Worm (Caenorhabditis elegans) whole organism, L2 larva: ENCODE results near the gene pges-2.

Experiments
- C34F6.9 ChIP-seq: fragments of 150-350 bp; optimal IDR thresholded peaks from 2 replicates; lab custom pipeline; 2014; ENCODE audit warnings: missing biosample characterization, missing genetic modification characterization
- F13H6.1 ChIP-seq: sonication (generic microtip); optimal IDR thresholded peaks from 2 replicates; lab custom pipeline; 2016; ENCODE audit warnings: missing genetic modification characterization, missing compliant biosample characterization
- R02D3.7 ChIP-seq: fragments of 150-350 bp; optimal IDR thresholded peaks from 2 replicates; lab custom pipeline; 2014; ENCODE audit warnings: missing biosample characterization, missing genetic modification characterization
- Y55F3AM.14 ChIP-seq: fragments of 200-800 bp; sonication (Bioruptor generic); optimal IDR thresholded peaks from 2 replicates; lab custom pipeline; 2018; ENCODE audit warnings: mild to moderate bottlenecking, missing genetic modification characterization, missing compliant biosample characterization
- ZK546.5 ChIP-seq: sonication (generic microtip); optimal IDR thresholded peaks from 2 replicates; lab custom pipeline; 2017; ENCODE audit warnings: missing biosample characterization, missing genetic modification characterization
- alr-1 ChIP-seq: fragments of 150-350 bp; optimal IDR thresholded peaks from 2 replicates; lab custom pipeline; 2014; ENCODE audit warnings: missing biosample characterization, missing genetic modification characterization
- aly-2 ChIP-seq: fragments of 150-350 bp; optimal IDR thresholded peaks from 2 replicates; lab custom pipeline; 2014; ENCODE audit warnings: missing biosample characterization, missing genetic modification characterization
- ama-1 ChIP-seq: fragments of 150-350 bp; optimal IDR thresholded peaks from 2 replicates; lab custom pipeline; 2018; ENCODE audit warnings: inconsistent platforms
- blmp-1 ChIP-seq: sonication (generic microtip); optimal IDR thresholded peaks from 2 replicates; lab custom pipeline; 2017; ENCODE audit warnings: missing genetic modification characterization, mild to moderate bottlenecking, missing compliant biosample characterization, antibody characterized with exemption, moderate library complexity; ENCODE audit not compliant: insufficient read depth
- ceh-16 ChIP-seq: fragments of 150-350 bp; optimal IDR thresholded peaks from 2 replicates; lab custom pipeline; 2014; ENCODE audit warnings: missing biosample characterization, missing genetic modification characterization
- ceh-82 ChIP-seq: fragments of 150-350 bp; optimal IDR thresholded peaks from 2 replicates; lab custom pipeline; 2014; ENCODE audit warnings: missing biosample characterization, missing genetic modification characterization
- crh-2 ChIP-seq: sonication (generic microtip); optimal IDR thresholded peaks from 2 replicates; lab custom pipeline; 2017; ENCODE audit warnings: missing biosample characterization, missing genetic modification characterization
- dmd-4 ChIP-seq: sonication (generic microtip); optimal IDR thresholded peaks from 2 replicates; lab custom pipeline; 2017; ENCODE audit warnings: missing biosample characterization, missing genetic modification characterization
- elt-1 ChIP-seq: fragments of 150-350 bp; optimal IDR thresholded peaks from 2 replicates; lab custom pipeline; 2014; ENCODE audit warnings: missing biosample characterization, missing genetic modification characterization
- elt-3 ChIP-seq: sonication (generic microtip); optimal IDR thresholded peaks from 2 replicates; lab custom pipeline; 2017; ENCODE audit warnings: missing biosample characterization, missing genetic modification characterization
- fos-1 ChIP-seq: fragments of 150-350 bp; optimal IDR thresholded peaks from 2 replicates; lab custom pipeline; 2014; ENCODE audit warnings: missing biosample characterization, missing genetic modification characterization
- gmeb-1 ChIP-seq: fragments of 150-350 bp; optimal IDR thresholded peaks from 2 replicates; lab custom pipeline; 2014; ENCODE audit warnings: missing biosample characterization, missing genetic modification characterization
- lin-11 ChIP-seq: fragments of 150-350 bp; sonication (generic microtip); optimal IDR thresholded peaks from 2 replicates; lab custom pipeline; 2014; ENCODE audit warnings: missing biosample characterization, missing genetic modification characterization, inconsistent platforms, mixed read lengths
- lin-13 ChIP-seq: fragments of 150-350 bp; optimal IDR thresholded peaks from 2 replicates; lab custom pipeline; 2014; ENCODE audit warnings: missing biosample characterization, missing genetic modification reagents, missing genetic modification characterization
- lin-39 ChIP-seq: fragments of 150-350 bp; optimal IDR thresholded peaks from 2 replicates; lab custom pipeline; 2014; ENCODE audit warnings: missing biosample characterization, missing genetic modification reagents, missing genetic modification characterization
- lsy-2 ChIP-seq, 2 experiments: fragments of 150-350 bp in 1 of 2; sonication (generic microtip) in 1 of 2; optimal IDR thresholded peaks; 2 replicates each; lab custom pipeline; 2014 to 2017; ENCODE audit warnings: missing biosample characterization in 2 of 2, missing genetic modification characterization in 2 of 2
- mab-5 ChIP-seq: fragments of 150-350 bp; optimal IDR thresholded peaks from 2 replicates; lab custom pipeline; 2014; ENCODE audit warnings: missing biosample characterization, missing genetic modification characterization
- mdl-1 ChIP-seq, 2 experiments: fragments of 150-350 bp in 1 of 2; sonication (generic microtip) in 1 of 2; optimal IDR thresholded peaks; 2 replicates each; lab custom pipeline; 2017; ENCODE audit warnings: missing biosample characterization in 2 of 2, missing genetic modification characterization in 2 of 2
- nhr-10 ChIP-seq: sonication (generic microtip); optimal IDR thresholded peaks from 2 replicates; lab custom pipeline; 2017; ENCODE audit warnings: missing biosample characterization, missing genetic modification characterization
- nhr-11 ChIP-seq: fragments of 150-350 bp; optimal IDR thresholded peaks from 2 replicates; lab custom pipeline; 2014; ENCODE audit warnings: missing biosample characterization, missing genetic modification characterization
- nhr-12 ChIP-seq: fragments of 150-350 bp; optimal IDR thresholded peaks from 2 replicates; lab custom pipeline; 2014; ENCODE audit warnings: missing biosample characterization, missing genetic modification characterization
- nhr-129 ChIP-seq: fragments of 150-350 bp; optimal IDR thresholded peaks from 2 replicates; lab custom pipeline; 2014; ENCODE audit warnings: missing biosample characterization, missing genetic modification characterization
- nhr-21 ChIP-seq: fragments of 150-350 bp; optimal IDR thresholded peaks from 2 replicates; lab custom pipeline; 2014; ENCODE audit warnings: missing biosample characterization, missing genetic modification characterization
- nhr-23 ChIP-seq: fragments of 150-350 bp; optimal IDR thresholded peaks from 2 replicates; lab custom pipeline; 2014; ENCODE audit warnings: missing biosample characterization, missing genetic modification reagents, missing genetic modification characterization
- nhr-237 ChIP-seq: fragments of 150-350 bp; optimal IDR thresholded peaks from 2 replicates; lab custom pipeline; 2014; ENCODE audit warnings: missing biosample characterization, missing genetic modification characterization
- nhr-25 ChIP-seq: fragments of 150-350 bp; sonication (generic microtip); optimal IDR thresholded peaks from 3 replicates; lab custom pipeline; 2014; ENCODE audit warnings: missing biosample characterization, missing genetic modification characterization
- nhr-6 ChIP-seq: fragments of 150-350 bp; optimal IDR thresholded peaks from 2 replicates; lab custom pipeline; 2014; ENCODE audit warnings: missing biosample characterization, missing genetic modification characterization
- nhr-77 ChIP-seq: fragments of 150-350 bp; optimal IDR thresholded peaks from 2 replicates; lab custom pipeline; 2014; ENCODE audit warnings: missing biosample characterization, missing genetic modification characterization
- peb-1 ChIP-seq: fragments of 150-350 bp; optimal IDR thresholded peaks from 2 replicates; lab custom pipeline; 2014; ENCODE audit warnings: missing biosample characterization, missing genetic modification characterization
- skn-1 ChIP-seq: sonication (generic microtip); optimal IDR thresholded peaks from 2 replicates; lab custom pipeline; 2017; ENCODE audit warnings: missing biosample characterization, missing genetic modification characterization
- sma-3 ChIP-seq: sonication (generic microtip); optimal IDR thresholded peaks from 2 replicates; lab custom pipeline; 2016; ENCODE audit warnings: missing genetic modification reagents, missing genetic modification characterization, missing compliant biosample characterization
- sma-9 ChIP-seq, 2 experiments: fragments of 150-350 bp in 1 of 2; sonication (generic microtip) in 1 of 2; optimal IDR thresholded peaks; 2 replicates each; lab custom pipeline; 2014 to 2016; ENCODE audit warnings: missing genetic modification characterization in 2 of 2, mild to moderate bottlenecking in 1 of 2, missing biosample characterization in 1 of 2, missing compliant biosample characterization in 1 of 2, missing genetic modification reagents in 1 of 2, moderate library complexity in 1 of 2
- unc-39 ChIP-seq: fragments of 150-350 bp; optimal IDR thresholded peaks from 2 replicates; lab custom pipeline; 2014; ENCODE audit warnings: missing biosample characterization, missing genetic modification characterization
- unc-55 ChIP-seq: fragments of 150-350 bp; sonication (generic microtip); optimal IDR thresholded peaks from 3 replicates; lab custom pipeline; 2014; ENCODE audit warnings: missing biosample characterization, missing genetic modification reagents, missing genetic modification characterization
- unc-62 ChIP-seq: fragments of 150-350 bp; optimal IDR thresholded peaks from 2 replicates; lab custom pipeline; 2014; ENCODE audit warnings: missing biosample characterization, missing genetic modification reagents, missing genetic modification characterization
- zag-1 ChIP-seq: fragments of 150-350 bp; optimal IDR thresholded peaks from 2 replicates; lab custom pipeline; 2014; ENCODE audit warnings: missing biosample characterization, missing genetic modification characterization
- ztf-1 ChIP-seq: fragments of 200-800 bp; sonication (Bioruptor generic); conservative IDR thresholded peaks from 2 replicates; pipeline ENCODE4 v1.3.6; 2022; ENCODE audit warnings: missing genetic modification characterization, missing compliant biosample characterization
- ztf-11 ChIP-seq: sonication (generic microtip); optimal IDR thresholded peaks from 2 replicates; lab custom pipeline; 2017; ENCODE audit warnings: missing biosample characterization, missing genetic modification characterization
- ztf-4 ChIP-seq: fragments of 150-350 bp; optimal IDR thresholded peaks from 2 replicates; lab custom pipeline; 2014; ENCODE audit warnings: missing biosample characterization, missing genetic modification characterization

Gene pges-2

ce11 chrIV:10368326-10368725 is 736 bp upstream of the pges-2 start, which contains the start of gene iars-1:
Gene iars-1 (plus strand): TSS chrIV:10368601.
- TF ChIP-seq nhr-129 (tag; lab: Kevin White, UChicago): peak; percentile 11
- no peak for TF ChIP-seq nhr-12
- TF ChIP-seq lin-39 (tag; lab: Kevin White, UChicago): no peak
- no peak for TF ChIP-seq lin-13 (GFP tag; lab: Kevin White, UChicago)

ce11 chrIV:10366018-10366417 is 1.6 kb downstream of the pges-2 start, which contains the start of gene sir-2.1:
Gene sir-2.1 (minus strand): TSS chrIV:10366229.
- TF ChIP-seq elt-1 (tag; lab: Kevin White, UChicago) (no peak), sma-3 (GFP tag; lab: Kevin White, UChicago) (peak; percentile 49), lin-11 (no peak), elt-3 (no peak), F13H6.1 (peak; percentile 40), aly-2 (no peak), nhr-23 (tag; lab: Kevin White, UChicago) (no peak), skn-1 (tag; lab: Kevin White, UChicago) (no peak), gmeb-1 (peak; percentile 67), nhr-77 (no peak), unc-39 (tag; lab: Kevin White, UChicago) (no peak), Y55F3AM.14 (GFP tag; lab: Kevin White, UChicago) (no peak), R02D3.7 (no peak), ama-1 (lab: Kevin White, UChicago) (no peak), lsy-2 (tag; optimal IDR thresholded peaks at IDR 0.05; lab: Kevin White, UChicago) (peak in 1 of 2 experiments; percentile 69), lin-13 (GFP tag; lab: Kevin White, UChicago) (no peak), nhr-6 (tag; lab: Kevin White, UChicago) (no peak), ztf-1 (GFP tag; lab: Robert Waterston, UW) (no peak), nhr-129 (tag; lab: Kevin White, UChicago) (peak; percentile 54), nhr-11 (tag; lab: Kevin White, UChicago) (no peak), mab-5 (tag; lab: Kevin White, UChicago) (no peak), sma-9 (GFP tag; optimal IDR thresholded peaks at IDR 0.05; lab: Kevin White, UChicago) (peak; percentile 53), sma-9 (tag; optimal IDR thresholded peaks at IDR 0.05; lab: Kevin White, UChicago) (no peak), C34F6.9 (tag; lab: Kevin White, UChicago) (peak; percentile 64), ztf-4 (tag; lab: Kevin White, UChicago) (no peak), nhr-10 (tag; lab: Kevin White, UChicago) (no peak), ceh-16 (no peak), zag-1 (tag; lab: Kevin White, UChicago) (no peak), ztf-11 (tag; lab: Kevin White, UChicago) (no peak), unc-55 (GFP tag; lab: Kevin White, UChicago) (peak; percentile 54), blmp-1 (tag; lab: Kevin White, UChicago) (no peak), unc-62 (no peak), alr-1 (tag; lab: Kevin White, UChicago) (no peak), fos-1 (tag; lab: Kevin White, UChicago) (no peak), nhr-21 (tag; lab: Kevin White, UChicago) (no peak), peb-1 (tag; lab: Kevin White, UChicago) (no peak), ZK546.5 (no peak), crh-2 (tag; lab: Kevin White, UChicago) (peak; percentile 83), ceh-82 (tag; lab: Kevin White, UChicago) (no peak), mdl-1 (tag; optimal IDR thresholded peaks at IDR 0.05; lab: Kevin White, UChicago) (no peak), nhr-25 (peak; percentile 29), nhr-12 (no peak), dmd-4 (tag; lab: Kevin White, UChicago) (no peak)

ce11 chrIV:10360336-10360735 is 7.3 kb downstream of the pges-2 start, which contains the start of gene ugt-59:
Gene ugt-59 (plus strand): TSS chrIV:10360636.
- TF ChIP-seq nhr-23 (tag; lab: Kevin White, UChicago): no peak
- TF ChIP-seq lsy-2 (tag; optimal IDR thresholded peaks at IDR 0.05; lab: Kevin White, UChicago): no peak
- TF ChIP-seq unc-55 (GFP tag; lab: Kevin White, UChicago): no peak
- TF ChIP-seq lin-39 (tag; lab: Kevin White, UChicago): no peak
- TF ChIP-seq nhr-129 (tag; lab: Kevin White, UChicago): no peak
- no peak for TF ChIP-seq nhr-237 (tag; lab: Kevin White, UChicago)
- TF ChIP-seq Y55F3AM.14 (GFP tag; lab: Kevin White, UChicago): no peak
- TF ChIP-seq, all 48 proteins: peak for 0
